Worm (Caenorhabditis elegans) whole organism, L2 larva: Measurements from ENCODE around the gene C05D9.4.

Source experiments
- C34F6.9 ChIP-seq: fragments of 150-350 bp; optimal IDR thresholded peaks from 2 replicates; lab custom pipeline; 2014; ENCODE audit warnings: missing biosample characterization, missing genetic modification characterization
- F13H6.1 ChIP-seq: sonication (generic microtip); optimal IDR thresholded peaks from 2 replicates; lab custom pipeline; 2016; ENCODE audit warnings: missing genetic modification characterization, missing compliant biosample characterization
- R02D3.7 ChIP-seq: fragments of 150-350 bp; optimal IDR thresholded peaks from 2 replicates; lab custom pipeline; 2014; ENCODE audit warnings: missing biosample characterization, missing genetic modification characterization
- Y55F3AM.14 ChIP-seq: fragments of 200-800 bp; sonication (Bioruptor generic); optimal IDR thresholded peaks from 2 replicates; lab custom pipeline; 2018; ENCODE audit warnings: mild to moderate bottlenecking, missing genetic modification characterization, missing compliant biosample characterization
- alr-1 ChIP-seq: fragments of 150-350 bp; optimal IDR thresholded peaks from 2 replicates; lab custom pipeline; 2014; ENCODE audit warnings: missing biosample characterization, missing genetic modification characterization
- ama-1 ChIP-seq: fragments of 150-350 bp; optimal IDR thresholded peaks from 2 replicates; lab custom pipeline; 2018; ENCODE audit warnings: inconsistent platforms
- blmp-1 ChIP-seq: sonication (generic microtip); optimal IDR thresholded peaks from 2 replicates; lab custom pipeline; 2017; ENCODE audit warnings: missing genetic modification characterization, mild to moderate bottlenecking, missing compliant biosample characterization, antibody characterized with exemption, moderate library complexity; ENCODE audit not compliant: insufficient read depth
- ceh-16 ChIP-seq: fragments of 150-350 bp; optimal IDR thresholded peaks from 2 replicates; lab custom pipeline; 2014; ENCODE audit warnings: missing biosample characterization, missing genetic modification characterization
- ceh-82 ChIP-seq: fragments of 150-350 bp; optimal IDR thresholded peaks from 2 replicates; lab custom pipeline; 2014; ENCODE audit warnings: missing biosample characterization, missing genetic modification characterization
- crh-2 ChIP-seq: sonication (generic microtip); optimal IDR thresholded peaks from 2 replicates; lab custom pipeline; 2017; ENCODE audit warnings: missing biosample characterization, missing genetic modification characterization
- dmd-4 ChIP-seq: sonication (generic microtip); optimal IDR thresholded peaks from 2 replicates; lab custom pipeline; 2017; ENCODE audit warnings: missing biosample characterization, missing genetic modification characterization
- egl-27 ChIP-seq: sonication (generic microtip); optimal IDR thresholded peaks from 3 replicates; lab custom pipeline; 2017; ENCODE audit warnings: missing biosample characterization, missing genetic modification reagents, missing genetic modification characterization
- elt-1 ChIP-seq: fragments of 150-350 bp; optimal IDR thresholded peaks from 2 replicates; lab custom pipeline; 2014; ENCODE audit warnings: missing biosample characterization, missing genetic modification characterization
- fos-1 ChIP-seq: fragments of 150-350 bp; optimal IDR thresholded peaks from 2 replicates; lab custom pipeline; 2014; ENCODE audit warnings: missing biosample characterization, missing genetic modification characterization
- gmeb-1 ChIP-seq: fragments of 150-350 bp; optimal IDR thresholded peaks from 2 replicates; lab custom pipeline; 2014; ENCODE audit warnings: missing biosample characterization, missing genetic modification characterization
- lin-11 ChIP-seq: fragments of 150-350 bp; sonication (generic microtip); optimal IDR thresholded peaks from 2 replicates; lab custom pipeline; 2014; ENCODE audit warnings: missing biosample characterization, missing genetic modification characterization, inconsistent platforms, mixed read lengths
- lin-39 ChIP-seq: fragments of 150-350 bp; optimal IDR thresholded peaks from 2 replicates; lab custom pipeline; 2014; ENCODE audit warnings: missing biosample characterization, missing genetic modification reagents, missing genetic modification characterization
- lsy-2 ChIP-seq, 2 experiments: fragments of 150-350 bp in 1 of 2; sonication (generic microtip) in 1 of 2; optimal IDR thresholded peaks; 2 replicates each; lab custom pipeline; 2014 to 2017; ENCODE audit warnings: missing biosample characterization in 2 of 2, missing genetic modification characterization in 2 of 2
- mab-5 ChIP-seq: fragments of 150-350 bp; optimal IDR thresholded peaks from 2 replicates; lab custom pipeline; 2014; ENCODE audit warnings: missing biosample characterization, missing genetic modification characterization
- mbf-1 ChIP-seq: sonication (generic microtip); optimal IDR thresholded peaks from 2 replicates; lab custom pipeline; 2017; ENCODE audit warnings: missing biosample characterization, missing genetic modification characterization
- mdl-1 ChIP-seq, 2 experiments: fragments of 150-350 bp in 1 of 2; sonication (generic microtip) in 1 of 2; optimal IDR thresholded peaks; 2 replicates each; lab custom pipeline; 2017; ENCODE audit warnings: missing biosample characterization in 2 of 2, missing genetic modification characterization in 2 of 2
- nhr-10 ChIP-seq: sonication (generic microtip); optimal IDR thresholded peaks from 2 replicates; lab custom pipeline; 2017; ENCODE audit warnings: missing biosample characterization, missing genetic modification characterization
- nhr-11 ChIP-seq: fragments of 150-350 bp; optimal IDR thresholded peaks from 2 replicates; lab custom pipeline; 2014; ENCODE audit warnings: missing biosample characterization, missing genetic modification characterization
- nhr-129 ChIP-seq: fragments of 150-350 bp; optimal IDR thresholded peaks from 2 replicates; lab custom pipeline; 2014; ENCODE audit warnings: missing biosample characterization, missing genetic modification characterization
- nhr-21 ChIP-seq: fragments of 150-350 bp; optimal IDR thresholded peaks from 2 replicates; lab custom pipeline; 2014; ENCODE audit warnings: missing biosample characterization, missing genetic modification characterization
- nhr-77 ChIP-seq: fragments of 150-350 bp; optimal IDR thresholded peaks from 2 replicates; lab custom pipeline; 2014; ENCODE audit warnings: missing biosample characterization, missing genetic modification characterization
- sem-4 ChIP-seq: fragments of 150-350 bp; optimal IDR thresholded peaks from 2 replicates; lab custom pipeline; 2014; ENCODE audit warnings: missing biosample characterization, missing genetic modification reagents, missing genetic modification characterization
- sma-3 ChIP-seq: sonication (generic microtip); optimal IDR thresholded peaks from 2 replicates; lab custom pipeline; 2016; ENCODE audit warnings: missing genetic modification reagents, missing genetic modification characterization, missing compliant biosample characterization
- sma-9 ChIP-seq, 2 experiments: fragments of 150-350 bp in 1 of 2; sonication (generic microtip) in 1 of 2; optimal IDR thresholded peaks; 2 replicates each; lab custom pipeline; 2014 to 2016; ENCODE audit warnings: missing genetic modification characterization in 2 of 2, mild to moderate bottlenecking in 1 of 2, missing biosample characterization in 1 of 2, missing compliant biosample characterization in 1 of 2, missing genetic modification reagents in 1 of 2, moderate library complexity in 1 of 2
- snpc-4 ChIP-seq: fragments of 150-350 bp; optimal IDR thresholded peaks from 2 replicates; lab custom pipeline; 2014; ENCODE audit warnings: missing biosample characterization, missing genetic modification characterization
- unc-39 ChIP-seq: fragments of 150-350 bp; optimal IDR thresholded peaks from 2 replicates; lab custom pipeline; 2014; ENCODE audit warnings: missing biosample characterization, missing genetic modification characterization
- unc-55 ChIP-seq: fragments of 150-350 bp; sonication (generic microtip); optimal IDR thresholded peaks from 3 replicates; lab custom pipeline; 2014; ENCODE audit warnings: missing biosample characterization, missing genetic modification reagents, missing genetic modification characterization
- unc-62 ChIP-seq: fragments of 150-350 bp; optimal IDR thresholded peaks from 2 replicates; lab custom pipeline; 2014; ENCODE audit warnings: missing biosample characterization, missing genetic modification reagents, missing genetic modification characterization
- zag-1 ChIP-seq: fragments of 150-350 bp; optimal IDR thresholded peaks from 2 replicates; lab custom pipeline; 2014; ENCODE audit warnings: missing biosample characterization, missing genetic modification characterization
- ztf-1 ChIP-seq: fragments of 200-800 bp; sonication (Bioruptor generic); conservative IDR thresholded peaks from 2 replicates; pipeline ENCODE4 v1.3.6; 2022; ENCODE audit warnings: missing genetic modification characterization, missing compliant biosample characterization
- ztf-4 ChIP-seq: fragments of 150-350 bp; optimal IDR thresholded peaks from 2 replicates; lab custom pipeline; 2014; ENCODE audit warnings: missing biosample characterization, missing genetic modification characterization

C05D9.4 gene

DNA sequence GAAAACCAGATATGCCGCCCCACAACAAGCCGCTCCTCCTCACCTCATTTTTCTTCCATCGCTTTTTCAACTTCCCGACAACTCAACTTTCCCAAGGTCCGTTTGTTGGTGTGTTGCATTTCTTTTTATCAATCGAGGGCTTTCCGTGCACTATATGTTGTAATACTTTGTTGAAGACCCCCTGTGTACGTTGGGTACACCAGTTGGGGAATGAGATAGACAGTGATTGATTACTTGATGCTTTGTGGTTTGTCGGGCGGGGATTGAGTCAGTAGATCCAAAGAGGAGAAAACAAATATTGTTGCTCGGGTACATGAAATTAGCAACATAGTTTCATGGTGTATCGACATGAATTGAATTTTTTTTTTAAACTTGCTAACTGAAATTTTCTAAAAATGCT, 1.0 kb downstream of the C05D9.4 start:
- TF ChIP-seq sma-9 (GFP tag; optimal IDR thresholded peaks at IDR 0.05; lab: Kevin White, UChicago), result peak; percentile 0
- TF ChIP-seq sma-9 (tag; optimal IDR thresholded peaks at IDR 0.05; lab: Kevin White, UChicago), result no peak
- no peak for TF ChIP-seq unc-39
- TF ChIP-seq ztf-1 (GFP tag; lab: Robert Waterston, UW), result no peak
- TF ChIP-seq nhr-10 (tag; lab: Kevin White, UChicago), result no peak
- TF ChIP-seq dmd-4, result no peak
- peak; percentile 57 for TF ChIP-seq nhr-129
- no peak for TF ChIP-seq mdl-1 (tag; optimal IDR thresholded peaks at IDR 0.05; lab: Kevin White, UChicago)
- no peak for TF ChIP-seq fos-1
- no peak for TF ChIP-seq R02D3.7
- TF ChIP-seq Y55F3AM.14, result no peak
- no peak for TF ChIP-seq ceh-82 (tag; lab: Kevin White, UChicago)
- TF ChIP-seq unc-55 (GFP tag; lab: Kevin White, UChicago), result peak; percentile 16
- TF ChIP-seq mab-5 (tag; lab: Kevin White, UChicago), result peak; percentile 52
- TF ChIP-seq alr-1, result no peak
- no peak for TF ChIP-seq nhr-77 (tag; lab: Kevin White, UChicago)
- no peak for TF ChIP-seq zag-1
- TF ChIP-seq unc-62 (GFP tag; lab: Kevin White, UChicago), result no peak
- TF ChIP-seq lin-39 (tag; lab: Kevin White, UChicago), result peak; percentile 50
- TF ChIP-seq F13H6.1 (tag; lab: Kevin White, UChicago), result no peak
- no peak for TF ChIP-seq mbf-1 (tag; lab: Kevin White, UChicago)
- TF ChIP-seq snpc-4 (tag; lab: Kevin White, UChicago), result no peak
- TF ChIP-seq lsy-2 (tag; optimal IDR thresholded peaks at IDR 0.05; lab: Kevin White, UChicago), result peak in 1 of 2 experiments; percentile 6

DNA sequence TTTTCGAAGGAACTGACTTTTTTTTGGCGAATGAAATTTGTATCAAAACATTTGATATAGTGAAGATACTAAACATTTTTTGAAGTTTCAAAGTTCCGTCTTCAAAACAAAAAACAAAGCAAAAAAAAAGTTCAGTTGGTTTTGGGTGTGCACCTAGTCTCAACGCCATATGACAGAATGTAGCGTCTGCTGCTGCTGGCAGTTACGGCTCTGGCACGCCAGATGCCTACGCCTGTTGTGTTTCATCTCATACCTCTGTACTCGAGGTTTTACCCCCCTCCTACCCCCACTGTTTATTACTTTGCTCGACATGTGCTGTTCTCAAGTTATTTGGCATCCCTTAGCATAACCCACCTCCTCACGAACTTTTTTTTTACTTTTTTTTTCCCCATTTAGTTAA, 2.9 kb downstream of the C05D9.4 start:
- TF ChIP-seq nhr-129, result peak; percentile 33
- TF ChIP-seq ama-1 (lab: Kevin White, UChicago), result no peak
- TF ChIP-seq blmp-1 (tag; lab: Kevin White, UChicago), result no peak

DNA sequence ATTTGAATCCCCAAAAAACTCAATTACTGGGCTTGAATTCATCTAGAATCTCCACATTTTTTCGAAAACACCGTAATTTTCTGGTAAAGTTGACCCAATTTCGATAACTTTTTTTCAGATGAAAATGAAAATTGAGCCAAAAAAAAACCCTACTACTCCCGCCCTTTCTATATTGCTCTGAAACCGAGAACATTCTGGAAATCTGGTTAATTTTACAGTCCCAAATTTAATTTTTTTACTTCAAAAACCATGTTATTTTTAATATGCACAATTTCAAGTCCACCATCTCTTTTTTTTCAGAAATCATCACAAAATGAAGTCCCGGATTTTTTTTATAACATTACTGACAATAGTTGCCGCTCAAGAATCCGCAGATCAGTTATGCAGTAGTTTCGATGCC, 3.7 kb downstream of the C05D9.4 start, which contains the start of gene C05D9.3:
Gene C05D9.3 (plus strand): TSS at position 301 of the 400 bp plus-strand sequence.
- no peak for TF ChIP-seq sem-4 (tag; lab: Kevin White, UChicago)

DNA sequence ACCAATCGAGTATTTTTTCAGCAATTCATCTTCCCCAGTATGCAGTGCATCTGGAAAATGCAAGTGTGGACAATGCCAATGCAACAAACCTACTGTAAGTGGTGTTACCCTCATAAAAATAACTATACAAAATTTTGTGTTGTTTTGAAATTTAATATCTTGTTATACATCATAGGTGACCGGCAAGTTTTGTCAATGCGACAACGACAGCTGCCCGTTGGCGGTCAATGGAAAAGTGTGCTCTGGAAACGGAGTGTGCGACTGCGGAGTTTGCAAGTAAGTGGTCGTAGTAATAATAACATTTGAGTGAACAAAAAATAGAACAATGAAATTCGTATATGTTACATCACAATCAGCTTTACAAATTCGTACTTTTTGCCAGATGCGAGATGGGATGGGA, 7.3 kb downstream of the C05D9.4 start:
- TF ChIP-seq ztf-4, result no peak

DNA sequence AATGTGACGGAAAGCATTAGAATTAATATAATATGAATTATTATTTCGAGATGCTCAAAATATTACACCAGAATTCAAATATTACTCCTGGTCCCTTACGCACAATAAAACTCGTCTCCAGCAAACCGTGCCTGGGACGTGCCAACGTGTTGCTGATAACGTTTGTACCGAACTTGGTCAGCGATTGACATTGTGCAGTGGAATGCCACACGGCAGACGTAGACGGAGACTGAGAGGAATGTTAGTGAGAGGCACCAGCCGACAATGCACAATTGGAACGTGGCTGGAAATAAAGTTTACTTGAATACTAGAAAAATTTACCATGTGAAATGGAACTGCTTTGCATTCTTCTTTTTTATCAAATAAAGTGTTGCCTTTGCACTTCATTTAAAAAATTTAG, 9.4 kb downstream of the C05D9.4 start:
- TF ChIP-seq crh-2 (tag; lab: Kevin White, UChicago) (peak; percentile 32), sma-3 (GFP tag; lab: Kevin White, UChicago) (no peak), sma-9 (GFP tag; optimal IDR thresholded peaks at IDR 0.05; lab: Kevin White, UChicago) (peak; percentile 2), sma-9 (tag; optimal IDR thresholded peaks at IDR 0.05; lab: Kevin White, UChicago) (no peak), fos-1 (peak; percentile 37)
- TF ChIP-seq, all 48 proteins: peak for 3

DNA sequence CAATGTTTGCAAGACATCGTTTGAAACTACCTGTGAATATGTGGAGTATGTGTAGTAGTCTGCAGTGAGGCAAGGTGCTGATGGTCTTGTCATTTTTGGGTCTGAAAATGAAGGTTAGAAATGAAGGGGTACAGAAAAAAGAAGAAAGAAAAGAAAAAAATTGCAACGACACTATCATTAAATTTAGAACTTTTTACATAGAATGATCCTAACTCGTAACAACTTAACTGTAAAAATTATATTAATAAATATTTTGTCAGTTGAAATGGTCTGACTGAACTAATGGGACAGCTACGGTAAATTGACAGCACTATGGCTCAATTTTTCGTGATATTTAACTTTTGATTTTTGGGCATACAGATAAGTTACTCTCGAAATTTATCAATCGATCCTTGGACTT, 11.4 kb downstream of the C05D9.4 start, which contains the start of gene C05D9.7:
Gene C05D9.7 (minus strand): TSS at position 101 of the 400 bp plus-strand sequence.
- TF ChIP-seq gmeb-1 (tag; lab: Kevin White, UChicago) (no peak), snpc-4 (tag; lab: Kevin White, UChicago) (no peak), nhr-21 (tag; lab: Kevin White, UChicago) (no peak), lin-11 (tag; lab: Kevin White, UChicago) (no peak), dmd-4 (no peak), nhr-77 (tag; lab: Kevin White, UChicago) (no peak), unc-55 (GFP tag; lab: Kevin White, UChicago) (no peak), egl-27 (tag; lab: Kevin White, UChicago) (no peak), ceh-16 (tag; lab: Kevin White, UChicago) (no peak), ama-1 (lab: Kevin White, UChicago) (no peak), lin-39 (tag; lab: Kevin White, UChicago) (no peak), C34F6.9 (tag; lab: Kevin White, UChicago) (no peak), elt-1 (tag; lab: Kevin White, UChicago) (no peak), mab-5 (tag; lab: Kevin White, UChicago) (no peak), nhr-11 (no peak), unc-62 (GFP tag; lab: Kevin White, UChicago) (no peak)
